Worm (Caenorhabditis elegans): ENCODE results near the gene lep-2.

DNA sequence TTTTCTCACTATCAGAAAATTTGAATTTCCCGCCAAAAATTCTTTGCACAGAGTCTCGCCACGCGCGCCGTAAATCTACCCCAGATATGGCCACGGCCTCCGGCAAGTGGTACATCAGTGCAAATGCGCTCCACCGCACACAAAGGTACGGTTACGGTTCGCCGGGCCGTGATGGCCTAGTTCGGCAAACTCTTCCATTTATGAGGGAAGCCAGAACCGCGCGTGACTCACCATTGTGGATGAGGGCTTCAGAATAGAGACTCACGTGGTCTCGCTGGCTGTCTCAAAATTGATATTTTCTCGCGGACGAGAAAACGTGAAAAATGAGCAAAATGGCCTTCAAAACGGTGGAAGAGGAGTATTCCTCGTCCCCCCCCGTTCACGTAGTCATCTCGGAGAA lies 27.7 kb downstream of the lep-2 start:
- TF ChIP-seq pha-4 (tag; optimal IDR thresholded peaks at IDR 0.05) = no peak
- TF ChIP-seq let-607 (tag; optimal IDR thresholded peaks at IDR 0.05) = no peak
- TF ChIP-seq snpc-4 (GFP tag; optimal IDR thresholded peaks at IDR 0.05) = no peak
- no peak for TF ChIP-seq snpc-4 (tag; optimal IDR thresholded peaks at IDR 0.05)
- no peak for TF ChIP-seq rec-8 (tag; optimal IDR thresholded peaks at IDR 0.05)
- no peak for TF ChIP-seq ama-1 (optimal IDR thresholded peaks at IDR 0.05)
- no peak for TF ChIP-seq ama-1 (GFP tag; optimal IDR thresholded peaks at IDR 0.05)
- no peak for TF ChIP-seq rcor-1 (GFP tag; IDR thresholded peaks at IDR 0.05)
- TF ChIP-seq D2030.7 (GFP tag; IDR thresholded peaks at IDR 0.05) = no peak
- TF ChIP-seq die-1 (tag; optimal IDR thresholded peaks at IDR 0.05) = no peak
- TF ChIP-seq dpl-1 (GFP tag; optimal IDR thresholded peaks at IDR 0.05) = no peak
- TF ChIP-seq nfya-2 (GFP tag; IDR thresholded peaks at IDR 0.05) = no peak
- TF ChIP-seq F57C9.4 (tag; optimal IDR thresholded peaks at IDR 0.05) = no peak
- TF ChIP-seq lin-26 (GFP tag; IDR thresholded peaks at IDR 0.05) = no peak
